Fruit fly (Drosophila melanogaster) Kc167 (cell line): ENCODE results near the gene MESR6.

ENCODE experiments used
- Sin3A ChIP-seq: fragments of >200 bp; optimal IDR thresholded peaks from 2 replicates; lab custom pipeline; 2018; ENCODE audit warnings: missing external identifiers
- h ChIP-seq: fragments of >200 bp; optimal IDR thresholded peaks from 3 replicates; lab custom pipeline; 2018; ENCODE audit warnings: missing external identifiers
- insv ChIP-seq: fragments of >200 bp; optimal IDR thresholded peaks from 3 replicates; lab custom pipeline; 2018; ENCODE audit warnings: missing external identifiers
- psq ChIP-seq: fragments of >200 bp; optimal IDR thresholded peaks from 2 replicates; lab custom pipeline; 2017; ENCODE audit warnings: missing external identifiers

DNA sequence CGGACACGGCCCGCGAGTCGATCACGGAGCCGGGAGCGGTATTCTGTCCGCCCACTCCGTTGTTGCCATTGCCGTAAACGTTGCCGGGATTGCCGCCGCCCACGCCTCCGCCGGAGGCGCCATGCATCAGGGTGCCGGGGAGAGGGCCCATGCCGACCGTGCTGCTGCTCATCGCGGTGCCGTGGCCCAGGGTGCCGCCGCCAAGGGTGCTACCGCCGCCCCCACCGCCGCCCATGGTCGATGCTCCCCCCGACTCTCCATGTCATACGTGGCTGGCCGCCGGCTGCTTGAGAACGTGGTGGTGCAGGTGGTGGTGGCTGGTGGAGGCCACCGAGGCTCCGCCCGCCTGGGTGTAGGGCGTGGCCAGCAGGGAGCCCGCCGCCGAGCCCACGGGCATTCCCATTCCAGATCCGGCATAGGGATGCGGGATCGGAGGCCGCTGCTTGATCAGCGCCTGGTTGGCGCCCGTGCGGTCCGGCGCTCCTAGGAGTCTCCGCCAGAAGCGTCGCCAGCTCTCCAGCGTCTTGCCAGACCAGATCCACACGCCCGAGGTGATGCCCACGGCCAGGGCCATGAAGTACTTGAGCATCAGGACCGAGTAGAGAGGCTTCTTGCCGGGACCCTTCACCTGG, 51.6 kb downstream of the MESR6 start:
- no peak for TF ChIP-seq h (lab: Kevin White, UChicago)
- no peak for TF ChIP-seq insv (lab: Kevin White, UChicago)
- no peak for TF ChIP-seq psq (lab: Kevin White, UChicago)
- TF ChIP-seq Sin3A (lab: Kevin White, UChicago) = no peak
